Fruit fly (Drosophila melanogaster) whole organism, embryonic: ENCODE measurements around the gene Fgop2.

Source experiments
- Bgb ChIP-seq: fragments of 200-800 bp; sonication (Bioruptor generic); IDR thresholded peaks from 2 replicates; pipeline ENCODE4 v1.3.6; 2022; ENCODE audit warnings: missing biosample characterization, missing genetic modification characterization; ENCODE audit not compliant: partially characterized antibody
- CG10565 ChIP-seq: fragments of 200-800 bp; sonication (Bioruptor generic); optimal IDR thresholded peaks from 3 replicates; lab custom pipeline; 2016; ENCODE audit warnings: missing biosample characterization, mild to moderate bottlenecking, missing genetic modification characterization
- CG11456 ChIP-seq: fragments of 200-800 bp; sonication (Bioruptor generic); IDR thresholded peaks from 3 replicates; pipeline ENCODE4 v1.3.6; 2022; ENCODE audit warnings: missing biosample characterization, missing genetic modification characterization
- CG12155 ChIP-seq: fragments of 200-800 bp; sonication (Bioruptor generic); optimal IDR thresholded peaks from 3 replicates; lab custom pipeline; 2016; ENCODE audit warnings: missing biosample characterization, missing genetic modification characterization
- CG17612 ChIP-seq: fragments of 200-800 bp; sonication (Bioruptor generic); IDR thresholded peaks from 2 replicates; pipeline ENCODE4 v1.3.6; 2022; ENCODE audit warnings: missing biosample characterization, missing genetic modification characterization
- CG18011 ChIP-seq: fragments of 200-800 bp; sonication (Bioruptor generic); optimal IDR thresholded peaks from 2 replicates; lab custom pipeline; 2017; ENCODE audit warnings: missing biosample characterization, missing genetic modification characterization, mild to moderate bottlenecking, moderate library complexity, missing genotype
- CG1832 ChIP-seq: fragments of 200-800 bp; sonication (Bioruptor generic); optimal IDR thresholded peaks from 2 replicates; lab custom pipeline; 2017; ENCODE audit warnings: missing biosample characterization, mild to moderate bottlenecking, missing genetic modification characterization, inconsistent platforms
- CG2712 ChIP-seq: fragments of 200-800 bp; optimal IDR thresholded peaks from 3 replicates; lab custom pipeline; 2019; ENCODE audit warnings: missing biosample characterization, mild to moderate bottlenecking, missing genetic modification characterization, moderate library complexity
- CG3847 ChIP-seq: fragments of 200-800 bp; sonication (Bioruptor generic); IDR thresholded peaks from 2 replicates; pipeline ENCODE4 v1.3.6; 2022; ENCODE audit warnings: missing biosample characterization, missing genetic modification characterization
- CG42726 ChIP-seq: fragments of 200-800 bp; sonication (Bioruptor generic); IDR thresholded peaks from 2 replicates; pipeline ENCODE4 v1.3.6; 2022; ENCODE audit warnings: missing biosample characterization, missing genetic modification characterization; ENCODE audit not compliant: partially characterized antibody
- CG4617 ChIP-seq: fragments of 200-800 bp; sonication (Bioruptor generic); optimal IDR thresholded peaks from 3 replicates; lab custom pipeline; 2016; ENCODE audit warnings: missing biosample characterization, missing genetic modification characterization, borderline replicate concordance
- CG6254 ChIP-seq: fragments of 200-800 bp; sonication (Bioruptor generic); optimal IDR thresholded peaks from 3 replicates; lab custom pipeline; 2017; ENCODE audit warnings: mild to moderate bottlenecking, missing biosample characterization, missing genetic modification reagents, missing genetic modification characterization
- CG6791 ChIP-seq: fragments of 200-800 bp; sonication (Bioruptor generic); IDR thresholded peaks from 3 replicates; pipeline ENCODE4 v1.3.6; 2022; ENCODE audit warnings: missing biosample characterization, missing genetic modification characterization; ENCODE audit not compliant: partially characterized antibody
- CG7745 ChIP-seq: fragments of 200-800 bp; sonication (Bioruptor generic); optimal IDR thresholded peaks from 2 replicates; lab custom pipeline; 2018; ENCODE audit warnings: missing biosample characterization, mild to moderate bottlenecking, missing genetic modification characterization, moderate library complexity
- CG9876 ChIP-seq: fragments of 200-800 bp; sonication (Bioruptor generic); optimal IDR thresholded peaks from 2 replicates; lab custom pipeline; 2016; ENCODE audit warnings: missing biosample characterization, missing genetic modification characterization
- Dek ChIP-seq: fragments of 200-800 bp; sonication (Bioruptor generic); optimal IDR thresholded peaks from 3 replicates; lab custom pipeline; 2019; ENCODE audit warnings: missing biosample characterization, mild to moderate bottlenecking, missing genetic modification characterization, moderate library complexity
- Doc2 ChIP-seq: fragments of 200-800 bp; sonication (Bioruptor generic); IDR thresholded peaks from 2 replicates; pipeline ENCODE4 v1.3.6; 2022; ENCODE audit warnings: missing biosample characterization, missing genetic modification characterization
- Dp ChIP-seq: fragments of 200-800 bp; sonication (Bioruptor generic); optimal IDR thresholded peaks from 2 replicates; lab custom pipeline; 2018; ENCODE audit warnings: missing biosample characterization, mild to moderate bottlenecking, missing genetic modification characterization, moderate library complexity
- E2f2 ChIP-seq: fragments of 200-800 bp; sonication (Bioruptor generic); IDR thresholded peaks from 2 replicates; pipeline ENCODE4 v1.3.6; 2022; ENCODE audit warnings: missing biosample characterization, missing genetic modification characterization
- Eip74EF ChIP-seq, 2 experiments: fragments of 200-800 bp in 1 of 2; fragments of >200 bp in 1 of 2; sonication (Bioruptor generic) in 1 of 2; optimal IDR thresholded peaks; 2 replicates each; lab custom pipeline; 2017 to 2019; ENCODE audit warnings: missing biosample characterization in 2 of 2, missing genetic modification characterization in 2 of 2, mild to moderate bottlenecking in 1 of 2, moderate library complexity in 1 of 2
- Ets65A ChIP-seq: fragments of 200-800 bp; sonication (Bioruptor generic); peaks from one replicate; lab custom pipeline; 2016; ENCODE audit warnings: missing biosample characterization, missing genetic modification characterization
- HLH3B ChIP-seq: fragments of 200-800 bp; sonication (Bioruptor generic); IDR thresholded peaks from 2 replicates; pipeline ENCODE4 v1.3.6; 2022; ENCODE audit warnings: missing biosample characterization, missing genetic modification characterization
- HmgZ ChIP-seq: fragments of 200-800 bp; sonication (Bioruptor generic); optimal IDR thresholded peaks from 2 replicates; lab custom pipeline; 2018; ENCODE audit warnings: missing biosample characterization, mild to moderate bottlenecking, missing genetic modification characterization
- Max ChIP-seq: fragments of 200-800 bp; sonication (Bioruptor generic); optimal IDR thresholded peaks from 2 replicates; lab custom pipeline; 2016; ENCODE audit warnings: missing biosample characterization, mild to moderate bottlenecking, missing genetic modification characterization
- Nf-YC ChIP-seq: fragments of 200-800 bp; optimal IDR thresholded peaks from 3 replicates; lab custom pipeline; 2019; ENCODE audit warnings: missing biosample characterization, mild to moderate bottlenecking, missing genetic modification characterization, moderate library complexity
- Optix ChIP-seq: fragments of 200-800 bp; sonication (Bioruptor generic); IDR thresholded peaks from 3 replicates; pipeline ENCODE4 v1.3.6; 2022; ENCODE audit warnings: missing biosample characterization, missing genetic modification characterization
- Rfx ChIP-seq: fragments of 200-800 bp; sonication (Bioruptor generic); IDR thresholded peaks from 2 replicates; pipeline ENCODE4 v1.3.6; 2022; ENCODE audit warnings: missing biosample characterization, missing genetic modification characterization
- Stat92E ChIP-seq, 3 experiments: fragments of >200 bp in 2 of 3; fragments of 200-800 bp in 1 of 3; sonication (Bioruptor generic) in 1 of 3; optimal IDR thresholded peaks; 2 replicates each; lab custom pipeline; 2017 to 2019; ENCODE audit warnings: missing biosample characterization in 3 of 3, missing genetic modification characterization in 3 of 3, mild to moderate bottlenecking in 1 of 3, moderate library complexity in 1 of 3
- Usf ChIP-seq: fragments of 200-800 bp; sonication (Bioruptor generic); optimal IDR thresholded peaks from 2 replicates; lab custom pipeline; 2017; ENCODE audit warnings: missing genotype, missing biosample characterization, missing genetic modification characterization
- amos ChIP-seq: fragments of 200-800 bp; sonication (Bioruptor generic); IDR thresholded peaks from 2 replicates; pipeline ENCODE4 v1.3.6; 2022; ENCODE audit warnings: missing biosample characterization, missing genetic modification characterization; ENCODE audit not compliant: partially characterized antibody
- bcd ChIP-seq: fragments of 200-800 bp; sonication (Bioruptor generic); optimal IDR thresholded peaks from 2 replicates; lab custom pipeline; 2017; ENCODE audit warnings: missing biosample characterization, mild to moderate bottlenecking, missing genetic modification characterization
- bigmax ChIP-seq: fragments of 200-800 bp; sonication (Bioruptor generic); optimal IDR thresholded peaks from 2 replicates; lab custom pipeline; 2018; ENCODE audit warnings: missing biosample characterization, mild to moderate bottlenecking, missing genetic modification characterization
- chm ChIP-seq: fragments of 200-800 bp; sonication (Bioruptor generic); IDR thresholded peaks from 2 replicates; pipeline ENCODE4 v1.3.6; 2022; ENCODE audit warnings: missing biosample characterization, missing genetic modification characterization
- chn ChIP-seq: fragments of 200-800 bp; sonication (Bioruptor generic); optimal IDR thresholded peaks from 2 replicates; lab custom pipeline; 2016; ENCODE audit warnings: missing biosample characterization, missing genetic modification characterization
- ci ChIP-seq: fragments of 200-800 bp; sonication (Bioruptor generic); IDR thresholded peaks from 3 replicates; pipeline ENCODE4 v1.3.6; 2022; ENCODE audit warnings: missing biosample characterization, missing genetic modification characterization
- gfzf ChIP-seq: fragments of 200-800 bp; sonication (Bioruptor generic); optimal IDR thresholded peaks from 2 replicates; lab custom pipeline; 2016; ENCODE audit warnings: missing biosample characterization, mild to moderate bottlenecking, missing genetic modification characterization, moderate library complexity
- luna ChIP-seq: fragments of 200-800 bp; sonication (Bioruptor generic); optimal IDR thresholded peaks from 2 replicates; lab custom pipeline; 2016; ENCODE audit warnings: missing biosample characterization, missing genetic modification characterization
- nerfin-1 ChIP-seq: fragments of 200-800 bp; sonication (Bioruptor generic); optimal IDR thresholded peaks from 3 replicates; lab custom pipeline; 2019; ENCODE audit warnings: missing biosample characterization, mild to moderate bottlenecking, missing genetic modification characterization, moderate library complexity
- nmo ChIP-seq: fragments of 200-800 bp; sonication (Bioruptor generic); optimal IDR thresholded peaks from 2 replicates; lab custom pipeline; 2018; ENCODE audit warnings: missing biosample characterization, mild to moderate bottlenecking, missing genetic modification characterization, moderate library complexity
- pnt ChIP-seq: fragments of 200-800 bp; sonication (Bioruptor generic); optimal IDR thresholded peaks from 3 replicates; lab custom pipeline; 2016; ENCODE audit warnings: missing biosample characterization, missing genetic modification characterization
- salm ChIP-seq: fragments of 200-800 bp; sonication (Bioruptor generic); optimal IDR thresholded peaks from 2 replicates; lab custom pipeline; 2018; ENCODE audit warnings: missing biosample characterization, mild to moderate bottlenecking, missing genetic modification characterization
- sd ChIP-seq: fragments of 200-800 bp; sonication (Bioruptor generic); optimal IDR thresholded peaks from 3 replicates; lab custom pipeline; 2018; ENCODE audit warnings: missing biosample characterization, mild to moderate bottlenecking, missing genetic modification characterization, moderate library complexity
- sens ChIP-seq: fragments of 200-800 bp; sonication (Bioruptor generic); peaks from one replicate; lab custom pipeline; 2016; ENCODE audit warnings: missing biosample characterization, missing genetic modification characterization
- sim ChIP-seq: fragments of 200-800 bp; sonication (Bioruptor generic); IDR thresholded peaks from 2 replicates; pipeline ENCODE4 v1.3.6; 2022; ENCODE audit warnings: missing biosample characterization, missing genetic modification characterization
- stwl ChIP-seq: fragments of 200-800 bp; sonication (Bioruptor generic); optimal IDR thresholded peaks from 3 replicates; lab custom pipeline; 2018; ENCODE audit warnings: missing biosample characterization, mild to moderate bottlenecking, missing genetic modification characterization, moderate library complexity
- vnd ChIP-seq: fragments of 200-800 bp; sonication (Bioruptor generic); IDR thresholded peaks from 3 replicates; pipeline ENCODE4 v1.3.6; 2022; ENCODE audit warnings: missing biosample characterization, missing genetic modification characterization; ENCODE audit not compliant: partially characterized antibody
- vvl ChIP-seq: fragments of 200-800 bp; sonication (Bioruptor generic); IDR thresholded peaks from 2 replicates; pipeline ENCODE4 v1.3.6; 2022; ENCODE audit warnings: missing biosample characterization, missing genetic modification characterization
- zen ChIP-seq: fragments of 200-800 bp; sonication (Bioruptor generic); optimal IDR thresholded peaks from 3 replicates; lab custom pipeline; 2018; ENCODE audit warnings: missing biosample characterization, mild to moderate bottlenecking, missing genetic modification characterization, moderate library complexity
- zfh1 ChIP-seq: fragments of 200-800 bp; sonication (Bioruptor generic); IDR thresholded peaks from 3 replicates; pipeline ENCODE4 v1.3.6; 2022; ENCODE audit warnings: missing biosample characterization, missing genetic modification characterization

Gene Fgop2

DNA sequence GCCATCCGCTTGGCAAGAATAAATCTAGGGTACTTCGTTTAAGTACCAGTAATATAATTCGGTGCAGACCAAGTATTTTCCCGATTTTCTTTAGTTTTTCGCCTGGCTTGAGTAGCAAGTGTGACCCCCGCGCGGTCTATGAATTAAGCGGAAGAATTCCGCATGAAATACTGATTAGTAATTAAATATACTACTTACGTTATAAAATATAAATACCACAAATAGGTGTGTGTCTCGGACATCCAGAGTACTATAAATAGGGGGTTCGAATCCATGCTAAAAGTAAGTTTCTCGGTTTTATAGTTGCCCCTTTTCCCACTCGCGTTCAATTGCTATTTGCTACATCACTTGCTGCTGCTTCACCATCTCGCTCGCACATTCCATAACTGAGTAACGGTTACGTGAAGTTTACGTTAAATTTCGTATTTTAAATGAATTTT is 26.5 kb upstream of the Fgop2 start, which contains the start of gene snRNP-U1-70K (continued):
- TF ChIP-seq CG17612, result no peak
- no peak for TF ChIP-seq HLH3B
- TF ChIP-seq Optix (GFP tag; lab: Robert Waterston, UW), result no peak
- TF ChIP-seq CG11456, result 0 out of 3 replicates have a peak, but pooled peaks have one; percentile 41
- TF ChIP-seq salm (tag; lab: Kevin White, UChicago), result no peak
- TF ChIP-seq Eip74EF (GFP tag; optimal IDR thresholded peaks at IDR 0.05; lab: Kevin White, UChicago), result no peak
- 0 out of 2 replicates have a peak, but pooled peaks have one; percentile 15 for TF ChIP-seq CG42726 (GFP tag; lab: Robert Waterston, UW)
- peak; percentile 62 for TF ChIP-seq zen (tag; lab: Kevin White, UChicago)
- TF ChIP-seq CG3847, result peak; percentile 23; the same call in 1 of the 2 replicates
- no peak for TF ChIP-seq CG6254
- TF ChIP-seq HmgZ (tag; lab: Kevin White, UChicago), result peak; percentile 77
- no peak for TF ChIP-seq CG12155 (GFP tag; lab: Kevin White, UChicago)
- TF ChIP-seq zfh1 (GFP tag; lab: Robert Waterston, UW), result 0 out of 3 replicates have a peak, but pooled peaks have one; percentile 7
- TF ChIP-seq chn (GFP tag; lab: Kevin White, UChicago), result peak; percentile 42
- peak; percentile 6 for TF ChIP-seq nmo (GFP tag; lab: Kevin White, UChicago)
- peak; percentile 21 for TF ChIP-seq Max
- TF ChIP-seq CG9876 (GFP tag; lab: Kevin White, UChicago), result peak; percentile 31
- TF ChIP-seq amos (GFP tag; lab: Robert Waterston, UW), result peak; percentile 43
- no peak for TF ChIP-seq CG10565
- peak in 1 of 3 experiments; percentile 5 for TF ChIP-seq Stat92E (GFP tag; optimal IDR thresholded peaks at IDR 0.05; lab: Kevin White, UChicago)
- TF ChIP-seq Usf (GFP tag; lab: Kevin White, UChicago), result no peak
- peak; percentile 89 for TF ChIP-seq gfzf
- peak; percentile 65 for TF ChIP-seq Bgb (GFP tag; lab: Robert Waterston, UW)
- no peak for TF ChIP-seq luna
- peak; percentile 14 for TF ChIP-seq bcd (GFP tag; lab: Kevin White, UChicago)
- peak; percentile 77 for TF ChIP-seq sens (GFP tag; lab: Kevin White, UChicago)
- TF ChIP-seq CG2712 (tag; lab: Kevin White, UChicago), result peak; percentile 50
- no peak; the same call in 1 of the 2 replicates for TF ChIP-seq chm (GFP tag; lab: Robert Waterston, UW)
- peak; percentile 87 for TF ChIP-seq nerfin-1 (tag; lab: Kevin White, UChicago)
- peak; percentile 50 for TF ChIP-seq Rfx
- TF ChIP-seq vnd, result no peak
- no peak for TF ChIP-seq pnt (GFP tag; lab: Kevin White, UChicago)
- peak; percentile 0 for TF ChIP-seq CG7745
- TF ChIP-seq CG18011, result peak; percentile 98
- TF ChIP-seq sd (tag; lab: Kevin White, UChicago), result peak; percentile 92
- peak; percentile 55 for TF ChIP-seq Dp (GFP tag; lab: Kevin White, UChicago)
- peak; percentile 93 for TF ChIP-seq stwl
- peak; percentile 19; the same call in 1 of the 2 replicates for TF ChIP-seq E2f2 (GFP tag; lab: Robert Waterston, UW)
- peak; percentile 98 for TF ChIP-seq bigmax
- TF ChIP-seq Ets65A (GFP tag; lab: Kevin White, UChicago), result peak; percentile 7
- TF ChIP-seq ci, result peak; percentile 79
- TF ChIP-seq CG1832 (GFP tag; lab: Kevin White, UChicago), result peak; percentile 35
- peak; percentile 88 for TF ChIP-seq CG4617 (GFP tag; lab: Kevin White, UChicago)
- TF ChIP-seq CG6791 (GFP tag; lab: Robert Waterston, UW), result peak; percentile 51; the same call in 2 of the 3 replicates
- no peak for TF ChIP-seq Nf-YC (tag; lab: Kevin White, UChicago)
- TF ChIP-seq Doc2, result no peak
- TF ChIP-seq Dek, result peak; percentile 66
- no peak for TF ChIP-seq sim (GFP tag; lab: Robert Waterston, UW)
- peak; percentile 41 for TF ChIP-seq vvl (GFP tag; lab: Robert Waterston, UW)
